Fruit fly (Drosophila melanogaster): ENCODE data around the gene CG3308.

dm6 chr3R:21289071-21289613 is 15.5 kb upstream of the CG3308 start:
- TF ChIP-seq ttk (optimal IDR thresholded peaks at IDR 0.05): no peak
- TF ChIP-seq psq (optimal IDR thresholded peaks at IDR 0.05): no peak
- no peak for TF ChIP-seq Myc (optimal IDR thresholded peaks at IDR 0.05)
- TF ChIP-seq insv (optimal IDR thresholded peaks at IDR 0.05): no peak
